Worm (Caenorhabditis elegans) whole organism, L2 larva: Measurements from ENCODE around the gene myo-3.

Experiments
- C34F6.9 ChIP-seq: fragments of 150-350 bp; optimal IDR thresholded peaks from 2 replicates; lab custom pipeline; 2014; ENCODE audit warnings: missing biosample characterization, missing genetic modification characterization
- F13H6.1 ChIP-seq: sonication (generic microtip); optimal IDR thresholded peaks from 2 replicates; lab custom pipeline; 2016; ENCODE audit warnings: missing genetic modification characterization, missing compliant biosample characterization
- alr-1 ChIP-seq: fragments of 150-350 bp; optimal IDR thresholded peaks from 2 replicates; lab custom pipeline; 2014; ENCODE audit warnings: missing biosample characterization, missing genetic modification characterization
- aly-2 ChIP-seq: fragments of 150-350 bp; optimal IDR thresholded peaks from 2 replicates; lab custom pipeline; 2014; ENCODE audit warnings: missing biosample characterization, missing genetic modification characterization
- ama-1 ChIP-seq: fragments of 150-350 bp; optimal IDR thresholded peaks from 2 replicates; lab custom pipeline; 2018; ENCODE audit warnings: inconsistent platforms
- blmp-1 ChIP-seq: sonication (generic microtip); optimal IDR thresholded peaks from 2 replicates; lab custom pipeline; 2017; ENCODE audit warnings: missing genetic modification characterization, mild to moderate bottlenecking, missing compliant biosample characterization, antibody characterized with exemption, moderate library complexity; ENCODE audit not compliant: insufficient read depth
- ceh-16 ChIP-seq: fragments of 150-350 bp; optimal IDR thresholded peaks from 2 replicates; lab custom pipeline; 2014; ENCODE audit warnings: missing biosample characterization, missing genetic modification characterization
- ceh-82 ChIP-seq: fragments of 150-350 bp; optimal IDR thresholded peaks from 2 replicates; lab custom pipeline; 2014; ENCODE audit warnings: missing biosample characterization, missing genetic modification characterization
- egl-27 ChIP-seq: sonication (generic microtip); optimal IDR thresholded peaks from 3 replicates; lab custom pipeline; 2017; ENCODE audit warnings: missing biosample characterization, missing genetic modification reagents, missing genetic modification characterization
- elt-1 ChIP-seq: fragments of 150-350 bp; optimal IDR thresholded peaks from 2 replicates; lab custom pipeline; 2014; ENCODE audit warnings: missing biosample characterization, missing genetic modification characterization
- elt-3 ChIP-seq: sonication (generic microtip); optimal IDR thresholded peaks from 2 replicates; lab custom pipeline; 2017; ENCODE audit warnings: missing biosample characterization, missing genetic modification characterization
- fos-1 ChIP-seq: fragments of 150-350 bp; optimal IDR thresholded peaks from 2 replicates; lab custom pipeline; 2014; ENCODE audit warnings: missing biosample characterization, missing genetic modification characterization
- gmeb-1 ChIP-seq: fragments of 150-350 bp; optimal IDR thresholded peaks from 2 replicates; lab custom pipeline; 2014; ENCODE audit warnings: missing biosample characterization, missing genetic modification characterization
- lin-11 ChIP-seq: fragments of 150-350 bp; sonication (generic microtip); optimal IDR thresholded peaks from 2 replicates; lab custom pipeline; 2014; ENCODE audit warnings: missing biosample characterization, missing genetic modification characterization, inconsistent platforms, mixed read lengths
- lin-39 ChIP-seq: fragments of 150-350 bp; optimal IDR thresholded peaks from 2 replicates; lab custom pipeline; 2014; ENCODE audit warnings: missing biosample characterization, missing genetic modification reagents, missing genetic modification characterization
- mbf-1 ChIP-seq: sonication (generic microtip); optimal IDR thresholded peaks from 2 replicates; lab custom pipeline; 2017; ENCODE audit warnings: missing biosample characterization, missing genetic modification characterization
- mdl-1 ChIP-seq, 2 experiments: fragments of 150-350 bp in 1 of 2; sonication (generic microtip) in 1 of 2; optimal IDR thresholded peaks; 2 replicates each; lab custom pipeline; 2017; ENCODE audit warnings: missing biosample characterization in 2 of 2, missing genetic modification characterization in 2 of 2
- nhr-11 ChIP-seq: fragments of 150-350 bp; optimal IDR thresholded peaks from 2 replicates; lab custom pipeline; 2014; ENCODE audit warnings: missing biosample characterization, missing genetic modification characterization
- nhr-12 ChIP-seq: fragments of 150-350 bp; optimal IDR thresholded peaks from 2 replicates; lab custom pipeline; 2014; ENCODE audit warnings: missing biosample characterization, missing genetic modification characterization
- nhr-129 ChIP-seq: fragments of 150-350 bp; optimal IDR thresholded peaks from 2 replicates; lab custom pipeline; 2014; ENCODE audit warnings: missing biosample characterization, missing genetic modification characterization
- nhr-21 ChIP-seq: fragments of 150-350 bp; optimal IDR thresholded peaks from 2 replicates; lab custom pipeline; 2014; ENCODE audit warnings: missing biosample characterization, missing genetic modification characterization
- nhr-23 ChIP-seq: fragments of 150-350 bp; optimal IDR thresholded peaks from 2 replicates; lab custom pipeline; 2014; ENCODE audit warnings: missing biosample characterization, missing genetic modification reagents, missing genetic modification characterization
- nhr-25 ChIP-seq: fragments of 150-350 bp; sonication (generic microtip); optimal IDR thresholded peaks from 3 replicates; lab custom pipeline; 2014; ENCODE audit warnings: missing biosample characterization, missing genetic modification characterization
- nhr-6 ChIP-seq: fragments of 150-350 bp; optimal IDR thresholded peaks from 2 replicates; lab custom pipeline; 2014; ENCODE audit warnings: missing biosample characterization, missing genetic modification characterization
- nhr-77 ChIP-seq: fragments of 150-350 bp; optimal IDR thresholded peaks from 2 replicates; lab custom pipeline; 2014; ENCODE audit warnings: missing biosample characterization, missing genetic modification characterization
- sma-9 ChIP-seq, 2 experiments: fragments of 150-350 bp in 1 of 2; sonication (generic microtip) in 1 of 2; optimal IDR thresholded peaks; 2 replicates each; lab custom pipeline; 2014 to 2016; ENCODE audit warnings: missing genetic modification characterization in 2 of 2, mild to moderate bottlenecking in 1 of 2, missing biosample characterization in 1 of 2, missing compliant biosample characterization in 1 of 2, missing genetic modification reagents in 1 of 2, moderate library complexity in 1 of 2
- unc-39 ChIP-seq: fragments of 150-350 bp; optimal IDR thresholded peaks from 2 replicates; lab custom pipeline; 2014; ENCODE audit warnings: missing biosample characterization, missing genetic modification characterization
- unc-55 ChIP-seq: fragments of 150-350 bp; sonication (generic microtip); optimal IDR thresholded peaks from 3 replicates; lab custom pipeline; 2014; ENCODE audit warnings: missing biosample characterization, missing genetic modification reagents, missing genetic modification characterization
- zag-1 ChIP-seq: fragments of 150-350 bp; optimal IDR thresholded peaks from 2 replicates; lab custom pipeline; 2014; ENCODE audit warnings: missing biosample characterization, missing genetic modification characterization
- ztf-4 ChIP-seq: fragments of 150-350 bp; optimal IDR thresholded peaks from 2 replicates; lab custom pipeline; 2014; ENCODE audit warnings: missing biosample characterization, missing genetic modification characterization

The myo-3 gene

ce11 chrV:12255343-12255742 is 21.2 kb upstream of the myo-3 start, which contains the start of gene T04H1.12:
Gene T04H1.12 (plus strand): TSS chrV:12255643.
- TF ChIP-seq mdl-1 (tag; optimal IDR thresholded peaks at IDR 0.05; lab: Kevin White, UChicago) (no peak), unc-55 (GFP tag; lab: Kevin White, UChicago) (no peak), elt-1 (tag; lab: Kevin White, UChicago) (no peak), nhr-25 (tag; lab: Kevin White, UChicago) (no peak), blmp-1 (no peak), ceh-16 (no peak), mbf-1 (no peak), nhr-6 (tag; lab: Kevin White, UChicago) (no peak), nhr-12 (tag; lab: Kevin White, UChicago) (no peak), nhr-77 (tag; lab: Kevin White, UChicago) (no peak), ceh-82 (tag; lab: Kevin White, UChicago) (no peak), unc-39 (tag; lab: Kevin White, UChicago) (no peak), nhr-23 (tag; lab: Kevin White, UChicago) (no peak)

ce11 chrV:12252272-12252671 is 18.1 kb upstream of the myo-3 start, which contains the start of gene lrx-1:
Gene lrx-1 (plus strand): TSS chrV:12252572.
- TF ChIP-seq elt-3 (tag; lab: Kevin White, UChicago) (no peak), lin-11 (tag; lab: Kevin White, UChicago) (no peak), nhr-129 (tag; lab: Kevin White, UChicago) (no peak), nhr-21 (no peak), zag-1 (tag; lab: Kevin White, UChicago) (no peak), elt-1 (tag; lab: Kevin White, UChicago) (no peak), lin-39 (tag; lab: Kevin White, UChicago) (no peak), C34F6.9 (tag; lab: Kevin White, UChicago) (no peak), ztf-4 (tag; lab: Kevin White, UChicago) (no peak), ceh-16 (no peak)

- no peak for TF ChIP-seq fos-1
- TF ChIP-seq aly-2 (tag; lab: Kevin White, UChicago), result no peak
- TF ChIP-seq alr-1 (tag; lab: Kevin White, UChicago), result no peak
- TF ChIP-seq nhr-11 (tag; lab: Kevin White, UChicago), result no peak
Measured at ce11 chrV:12251041-12251440, 16.9 kb upstream of the myo-3 start, which contains the start of gene T04H1.5. Gene T04H1.5 (plus strand): TSS chrV:12251341.

ce11 chrV:12245777-12246452 is 11.8 kb upstream of the myo-3 start:
- TF ChIP-seq C34F6.9 (tag; lab: Kevin White, UChicago), result peak; percentile 34
- TF ChIP-seq elt-3 (tag; lab: Kevin White, UChicago), result no peak
- peak; percentile 48 for TF ChIP-seq nhr-129 (tag; lab: Kevin White, UChicago)
- TF ChIP-seq gmeb-1 (tag; lab: Kevin White, UChicago), result peak; percentile 13

ce11 chrV:12244980-12245742 is 11.0 kb upstream of the myo-3 start, which contains the start of the genes T04H1.13, slfl-5 and rad-50:
Gene T04H1.13 (minus strand): TSS chrV:12245030.
Gene slfl-5 (minus strand): TSS chrV:12245044.
Gene rad-50 (plus strand): TSS chrV:12245646.
- TF ChIP-seq nhr-25 (tag; lab: Kevin White, UChicago) (no peak), F13H6.1 (peak; percentile 33), nhr-129 (tag; lab: Kevin White, UChicago) (peak; percentile 32), sma-9 (GFP tag; optimal IDR thresholded peaks at IDR 0.05; lab: Kevin White, UChicago) (peak; percentile 17), sma-9 (tag; optimal IDR thresholded peaks at IDR 0.05; lab: Kevin White, UChicago) (no peak), fos-1 (no peak)

ce11 chrV:12241126-12241525 is 7.0 kb upstream of the myo-3 start, which contains the start of gene ttr-22:
Gene ttr-22 (plus strand): TSS chrV:12241426.
- no peak for TF ChIP-seq egl-27 (tag; lab: Kevin White, UChicago)
- TF ChIP-seq ama-1 (lab: Kevin White, UChicago), result no peak
- no peak for TF ChIP-seq gmeb-1 (tag; lab: Kevin White, UChicago)
- no peak for TF ChIP-seq mbf-1
- no peak for TF ChIP-seq nhr-25 (tag; lab: Kevin White, UChicago)
